Fruit fly (Drosophila melanogaster): Measurements from ENCODE around the gene CG14926.

Gene CG14926

dm6 chr2L:11347052-11347758 is 4.1 kb upstream of the CG14926 start (continued):
- TF ChIP-seq sd (tag; optimal IDR thresholded peaks at IDR 0.05) (peak; percentile 30), Xbp1 (GFP tag; optimal IDR thresholded peaks at IDR 0.05) (no peak), bsh (GFP tag; optimal IDR thresholded peaks at IDR 0.05) (no peak), Abd-B (GFP tag; optimal IDR thresholded peaks at IDR 0.05) (no peak), Hmr (GFP tag; optimal IDR thresholded peaks at IDR 0.05) (no peak)

- TF ChIP-seq Abd-B (GFP tag; optimal IDR thresholded peaks at IDR 0.05) (no peak), CG9437 (GFP tag; optimal IDR thresholded peaks at IDR 0.05) (no peak), Aef1 (GFP tag; IDR thresholded peaks at IDR 0.05) (no peak), tio (GFP tag; optimal IDR thresholded peaks at IDR 0.05) (no peak), ara (GFP tag; IDR thresholded peaks at IDR 0.05) (no peak), Nf-YB (GFP tag; optimal IDR thresholded peaks at IDR 0.05) (peak; percentile 69), Dfd (GFP tag; optimal IDR thresholded peaks at IDR 0.05) (no peak), CG2712 (tag; optimal IDR thresholded peaks at IDR 0.05) (no peak), CG14860 (GFP tag; IDR thresholded peaks at IDR 0.05; ENCODE audit: partially characterized antibody) (no peak), pzg (GFP tag; optimal IDR thresholded peaks at IDR 0.05) (no peak), sima (GFP tag; optimal IDR thresholded peaks at IDR 0.05) (no peak), CG11456 (GFP tag; IDR thresholded peaks at IDR 0.05) (no peak), CG34376 (GFP tag; optimal IDR thresholded peaks at IDR 0.05) (no peak), CG2875 (GFP tag; optimal IDR thresholded peaks at IDR 0.05) (no peak), emc (GFP tag; optimal IDR thresholded peaks at IDR 0.05) (no peak), CG2116 (GFP tag; optimal IDR thresholded peaks at IDR 0.05) (no peak), psq (GFP tag; optimal IDR thresholded peaks at IDR 0.05) (no peak), CG10267 (tag; optimal IDR thresholded peaks at IDR 0.05) (no peak), ranshi (GFP tag; IDR thresholded peaks at IDR 0.05) (no peak), CG16815 (GFP tag; optimal IDR thresholded peaks at IDR 0.05) (no peak), Kr (GFP tag; optimal IDR thresholded peaks at IDR 0.05) (peak; percentile 30), klu (GFP tag; IDR thresholded peaks at IDR 0.05) (no peak), fd102C (GFP tag; optimal IDR thresholded peaks at IDR 0.05) (no peak), ci (GFP tag; IDR thresholded peaks at IDR 0.05) (no peak), seq (GFP tag; IDR thresholded peaks at IDR 0.05) (no peak), Ets65A (GFP tag) (peak; percentile 57), pnt (GFP tag; optimal IDR thresholded peaks at IDR 0.05) (no peak), PHDP (tag; optimal IDR thresholded peaks at IDR 0.05) (no peak), hkb (optimal IDR thresholded peaks at IDR 0.05) (no peak), hkb (GFP tag; IDR thresholded peaks at IDR 0.05) (no peak), CG14050 (GFP tag; IDR thresholded peaks at IDR 0.05) (no peak), bcd (GFP tag; optimal IDR thresholded peaks at IDR 0.05) (no peak), Hr78 (GFP tag; optimal IDR thresholded peaks at IDR 0.05) (peak in 1 of 2 experiments; percentile 18), yki (optimal IDR thresholded peaks at IDR 0.05) (no peak), CG8944 (GFP tag; optimal IDR thresholded peaks at IDR 0.05) (no peak), CG12299 (tag; optimal IDR thresholded peaks at IDR 0.05) (no peak), CG17361 (GFP tag; IDR thresholded peaks at IDR 0.05) (no peak), CG3065 (GFP tag; optimal IDR thresholded peaks at IDR 0.05) (no peak), Hr51 (GFP tag; optimal IDR thresholded peaks at IDR 0.05) (no peak), cato (GFP tag; optimal IDR thresholded peaks at IDR 0.05; ENCODE audit: borderline replicate concordance) (no peak), MESR4 (GFP tag; optimal IDR thresholded peaks at IDR 0.05) (no peak), chinmo (GFP tag; IDR thresholded peaks at IDR 0.05; ENCODE audit: partially characterized antibody) (no peak), CG10274 (GFP tag; optimal IDR thresholded peaks at IDR 0.05) (no peak), hth (optimal IDR thresholded peaks at IDR 0.05) (no peak), CG14014 (GFP tag; IDR thresholded peaks at IDR 0.05) (no peak)
These were observed 2.0 kb upstream of the CG14926 start for dm6 chr2L:11345069-11345468.
